Worm (Caenorhabditis elegans) whole organism, midembryonic: Measurements from ENCODE around the gene gst-30.

Experiments
- cog-1 ChIP-seq: sonication (generic microtip); optimal IDR thresholded peaks from 2 replicates; lab custom pipeline; 2016; ENCODE audit warnings: missing genetic modification characterization, missing compliant biosample characterization
- flt-1 ChIP-seq: fragments of 200-800 bp; sonication (Bioruptor generic); IDR thresholded peaks from 2 replicates; pipeline ENCODE4 v1.3.6; 2022; ENCODE audit warnings: missing genetic modification characterization, missing compliant biosample characterization
- klf-2 ChIP-seq: fragments of 200-800 bp; sonication (Bioruptor generic); conservative IDR thresholded peaks from 2 replicates; pipeline ENCODE4 v1.3.6; 2022; ENCODE audit warnings: missing genetic modification reagents, missing genetic modification characterization, missing compliant biosample characterization
- med-1 ChIP-seq: sonication (generic microtip); optimal IDR thresholded peaks from 2 replicates; lab custom pipeline; 2017; ENCODE audit warnings: missing genetic modification characterization, mild to moderate bottlenecking, missing compliant biosample characterization, antibody characterized with exemption, missing genetic modification reagents; ENCODE audit not compliant: insufficient read depth
- ref-1 ChIP-seq: fragments of 200-800 bp; sonication (Bioruptor generic); conservative IDR thresholded peaks from 2 replicates; pipeline ENCODE4 v1.3.6; 2022; ENCODE audit warnings: missing genetic modification reagents, missing genetic modification characterization, missing compliant biosample characterization
- tab-1 ChIP-seq: fragments of 200-800 bp; sonication (Bioruptor generic); IDR thresholded peaks from 2 replicates; pipeline ENCODE4 v1.3.6; 2022; ENCODE audit warnings: missing genetic modification characterization, missing compliant biosample characterization

DNA sequence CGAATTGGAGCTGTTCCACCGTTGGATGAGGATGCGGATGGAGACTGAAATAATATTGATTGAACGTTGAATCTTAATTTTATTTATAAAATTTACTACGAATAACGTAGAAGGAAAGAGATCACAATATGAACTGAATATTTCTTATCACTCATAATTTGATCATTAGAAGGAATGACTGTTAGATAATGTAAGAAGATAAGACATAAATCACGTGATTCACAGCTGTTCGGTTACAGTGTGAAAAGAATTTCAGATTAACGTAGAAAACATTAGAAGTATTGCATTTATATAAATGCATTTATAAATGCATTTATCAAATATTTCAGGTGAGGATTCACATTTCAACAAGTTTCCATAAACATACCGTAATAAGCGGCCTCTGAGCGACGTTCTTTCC, 8.0 kb upstream of the gst-30 start:
- no peak for TF ChIP-seq cog-1 (tag; lab: Kevin White, UChicago)
- TF ChIP-seq ref-1 (GFP tag; lab: Robert Waterston, UW) = no peak
- no peak for TF ChIP-seq tab-1 (GFP tag; lab: Robert Waterston, UW)
- no peak for TF ChIP-seq flt-1 (GFP tag; lab: Robert Waterston, UW)
- TF ChIP-seq med-1 = no peak
- no peak for TF ChIP-seq klf-2 (GFP tag; lab: Robert Waterston, UW)
